Worm (Caenorhabditis elegans): Measurements from ENCODE around the gene ZK822.9.

- TF ChIP-seq T22C8.4 (GFP tag; IDR thresholded peaks at IDR 0.05) (no peak), ref-1 (GFP tag; conservative IDR thresholded peaks at IDR 0.05) (no peak), flt-1 (GFP tag; IDR thresholded peaks at IDR 0.05) (no peak), cog-1 (tag; optimal IDR thresholded peaks at IDR 0.05) (no peak), ztf-29 (GFP tag; IDR thresholded peaks at IDR 0.05) (no peak), ztf-23 (GFP tag; IDR thresholded peaks at IDR 0.05) (no peak)
These were observed 21.3 kb downstream of the ZK822.9 start, which contains the start of gene slc-5A12 for ce11 chrIV:11937087-11937486.

Data from whole organism, midembryonic.